Worm (Caenorhabditis elegans) whole organism, L1 larva: ENCODE data around the gene sth-1.

Experiments used
- blmp-1 ChIP-seq: fragments of 150-350 bp; optimal IDR thresholded peaks from 2 replicates; lab custom pipeline; 2014; ENCODE audit warnings: missing biosample characterization, missing genetic modification characterization
- elt-3 ChIP-seq, 6 experiments: fragments of 150-350 bp in 1 of 6; sonication (generic microtip); optimal IDR thresholded peaks; 2 replicates each; lab custom pipeline; 2017 to 2018; ENCODE audit warnings: missing biosample characterization in 6 of 6, missing genetic modification characterization in 6 of 6, inconsistent platforms in 1 of 6
- lir-3 ChIP-seq: sonication (generic microtip); optimal IDR thresholded peaks from 2 replicates; lab custom pipeline; 2016; ENCODE audit warnings: mild to moderate bottlenecking, missing genetic modification characterization, moderate library complexity, missing compliant biosample characterization; ENCODE audit not compliant: poor library complexity
- nhr-11 ChIP-seq: fragments of 150-350 bp; optimal IDR thresholded peaks from 2 replicates; lab custom pipeline; 2014; ENCODE audit warnings: missing biosample characterization, missing genetic modification characterization
- nhr-76 ChIP-seq: sonication (generic microtip); optimal IDR thresholded peaks from 2 replicates; lab custom pipeline; 2017; ENCODE audit warnings: missing biosample characterization, missing genetic modification characterization
- skn-1 ChIP-seq: fragments of 150-350 bp; optimal IDR thresholded peaks from 2 replicates; lab custom pipeline; 2014; ENCODE audit warnings: missing biosample characterization, missing genetic modification characterization
- swsn-7 ChIP-seq: sonication (generic microtip); optimal IDR thresholded peaks from 2 replicates; lab custom pipeline; 2016; ENCODE audit warnings: missing genetic modification characterization, missing compliant biosample characterization

ce11 chrV:8043664-8044063, 8.3 kb upstream of the sth-1 start:
- TF ChIP-seq swsn-7 (tag; lab: Kevin White, UChicago) = no peak
- TF ChIP-seq nhr-76 (tag; lab: Kevin White, UChicago) = no peak
- TF ChIP-seq nhr-11 (tag; lab: Kevin White, UChicago) = no peak
- no peak for TF ChIP-seq lir-3
- peak in 2 of 6 experiments; percentile 33 to 36 for TF ChIP-seq elt-3 (tag; optimal IDR thresholded peaks at IDR 0.05; lab: Kevin White, UChicago)
- no peak for TF ChIP-seq skn-1
- peak; percentile 92 for TF ChIP-seq blmp-1
